Fruit fly (Drosophila melanogaster) whole organism, wandering third instar larva: Measurements from ENCODE around the gene CG8916.

ENCODE experiments used
- Dfd ChIP-seq: fragments of >200 bp; optimal IDR thresholded peaks from 2 replicates; lab custom pipeline; 2017; ENCODE audit warnings: missing biosample characterization, missing genetic modification characterization
- Hr78 ChIP-seq: fragments of >200 bp; optimal IDR thresholded peaks from 2 replicates; lab custom pipeline; 2017; ENCODE audit warnings: missing biosample characterization, missing genetic modification characterization
- Mio ChIP-seq: sonication (Bioruptor generic); optimal IDR thresholded peaks from 2 replicates; lab custom pipeline; 2016; ENCODE audit warnings: missing biosample characterization, missing genetic modification characterization
- Sp1 ChIP-seq: fragments of 200-800 bp; sonication (Bioruptor generic); optimal IDR thresholded peaks from 3 replicates; lab custom pipeline; 2019; ENCODE audit warnings: missing biosample characterization, mild to moderate bottlenecking, missing genetic modification characterization, moderate library complexity
- dmrt93B ChIP-seq: fragments of 200-800 bp; sonication (Bioruptor generic); optimal IDR thresholded peaks from 2 replicates; lab custom pipeline; 2018; ENCODE audit warnings: missing biosample characterization, mild to moderate bottlenecking, missing genetic modification characterization
- lola ChIP-seq: fragments of >200 bp; optimal IDR thresholded peaks from 2 replicates; lab custom pipeline; 2017; ENCODE audit warnings: missing biosample characterization, missing genetic modification characterization

DNA sequence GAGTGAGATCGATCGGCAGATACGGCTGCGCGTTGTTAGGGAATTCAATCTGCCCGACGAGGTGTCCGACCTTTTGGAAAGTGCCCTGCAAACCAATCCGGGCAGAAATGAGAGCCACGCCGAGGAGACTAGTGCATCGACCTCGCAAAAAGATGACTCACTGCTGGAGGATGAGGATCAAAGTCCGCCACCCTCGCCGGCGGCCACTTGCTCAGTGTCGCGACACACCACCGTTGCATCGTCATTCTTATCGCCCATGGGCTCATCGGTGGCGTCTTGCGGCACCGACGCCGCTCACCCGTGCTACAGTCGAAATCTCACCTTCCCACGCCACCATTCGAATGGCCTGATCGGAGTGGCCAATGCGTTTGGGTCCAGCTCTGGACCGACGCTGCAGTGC is 47.3 kb upstream of the CG8916 start:
- TF ChIP-seq Hr78, result no peak
- TF ChIP-seq Mio (GFP tag; lab: Kevin White, UChicago), result no peak
- no peak for TF ChIP-seq Dfd (GFP tag; lab: Kevin White, UChicago)
- TF ChIP-seq lola (GFP tag; lab: Kevin White, UChicago), result no peak
- TF ChIP-seq dmrt93B (GFP tag; lab: Kevin White, UChicago), result no peak
- TF ChIP-seq Sp1, result no peak
